Worm (Caenorhabditis elegans): Measurements from ENCODE around the gene F22B8.3.

DNA sequence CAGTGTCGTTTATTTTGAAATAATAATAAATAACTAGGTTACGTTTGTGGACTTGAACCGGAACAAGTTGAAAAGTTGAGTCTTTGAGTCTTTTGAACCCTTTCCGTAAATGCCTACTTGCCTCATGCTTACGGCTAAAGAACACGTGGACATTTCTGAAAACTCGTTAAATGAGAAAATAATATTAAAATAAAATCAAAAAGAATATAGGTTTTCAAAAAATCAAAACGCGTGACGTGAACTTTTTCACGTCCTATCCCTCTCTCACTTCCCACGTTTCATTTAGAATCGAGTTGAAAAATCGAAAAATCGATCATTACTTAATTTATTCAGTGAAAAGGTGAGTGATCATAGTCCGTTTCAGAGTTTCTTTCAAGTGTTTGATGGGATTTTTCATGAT, 41.6 kb upstream of the F22B8.3 start, which contains the start of gene best-12:
- TF ChIP-seq lin-11 (tag; optimal IDR thresholded peaks at IDR 0.05) (no peak), unc-62 (GFP tag; optimal IDR thresholded peaks at IDR 0.05) (no peak), mdl-1 (tag; optimal IDR thresholded peaks at IDR 0.05) (no peak), nhr-12 (tag; optimal IDR thresholded peaks at IDR 0.05) (no peak), snpc-4 (tag; optimal IDR thresholded peaks at IDR 0.05) (no peak), nhr-11 (tag; optimal IDR thresholded peaks at IDR 0.05) (no peak), ztf-4 (tag; optimal IDR thresholded peaks at IDR 0.05) (no peak), lin-13 (GFP tag; optimal IDR thresholded peaks at IDR 0.05) (no peak)

Data from whole organism, L2 larva.